Fruit fly (Drosophila melanogaster): ENCODE data around the gene DCTN1-p150.

The DCTN1-p150 gene

DNA sequence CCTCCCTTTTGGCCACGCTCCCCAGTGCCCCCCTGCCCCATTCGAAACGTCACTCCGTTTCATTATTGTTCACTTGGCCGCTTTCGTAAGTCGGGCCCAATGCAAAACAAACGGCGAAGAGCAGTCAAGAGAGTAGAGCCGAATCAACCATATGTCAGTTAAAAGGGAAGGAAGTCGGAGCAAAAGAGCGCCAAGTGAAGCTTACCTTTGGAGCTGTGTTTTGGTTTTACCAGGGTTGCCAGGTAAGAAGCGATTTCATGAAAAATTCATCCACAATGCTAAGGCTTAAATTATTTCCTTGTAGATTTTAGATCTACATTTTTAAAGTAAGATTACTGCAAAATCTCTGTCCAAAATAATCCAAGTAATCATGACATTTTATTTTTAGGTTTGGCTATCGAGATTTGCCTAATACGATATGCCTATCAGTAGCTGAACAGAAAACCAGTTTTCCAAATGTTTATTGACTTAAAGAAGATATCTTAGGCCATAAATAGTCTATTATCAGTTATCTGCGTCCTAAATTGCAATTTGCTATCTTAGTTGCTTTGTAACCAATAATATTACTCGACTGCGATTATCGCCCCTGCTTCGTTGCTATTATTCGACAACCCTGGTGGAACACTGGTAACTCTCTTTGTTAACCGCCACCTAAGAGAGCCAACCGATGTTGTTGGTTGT lies 9.4 kb downstream of the DCTN1-p150 start:
- TF ChIP-seq CG34367 (tag; optimal IDR thresholded peaks at IDR 0.05) (peak; percentile 89), CG32121 (GFP tag; IDR thresholded peaks at IDR 0.05) (peak; percentile 76), CG10348 (GFP tag; IDR thresholded peaks at IDR 0.05) (peak; percentile 48; the same call in 1 of the 2 replicates), fd96Ca (GFP tag; IDR thresholded peaks at IDR 0.05) (peak; percentile 76; the same call in 2 of the 3 replicates), Snoo (tag; optimal IDR thresholded peaks at IDR 0.05) (peak; percentile 94), CG8301 (tag; optimal IDR thresholded peaks at IDR 0.05) (peak; percentile 96), CG8159 (tag; optimal IDR thresholded peaks at IDR 0.05) (peak; percentile 96), CG15710 (tag; optimal IDR thresholded peaks at IDR 0.05) (peak; percentile 94), CG14655 (GFP tag; optimal IDR thresholded peaks at IDR 0.05) (peak; percentile 97), Pif1B (GFP tag; optimal IDR thresholded peaks at IDR 0.05) (peak; percentile 93), CG17806 (tag; optimal IDR thresholded peaks at IDR 0.05) (peak; percentile 87), CG12605 (GFP tag; IDR thresholded peaks at IDR 0.05) (no peak; the same call in 1 of the 2 replicates), Ets98B (GFP tag; IDR thresholded peaks at IDR 0.05) (peak; percentile 76), CG13204 (GFP tag; optimal IDR thresholded peaks at IDR 0.05) (peak; percentile 68), rn (GFP tag; IDR thresholded peaks at IDR 0.05) (0 out of 2 replicates have a peak, but pooled peaks have one; percentile 53), gl (tag; optimal IDR thresholded peaks at IDR 0.05) (peak; percentile 72), D1 (tag; optimal IDR thresholded peaks at IDR 0.05) (peak; percentile 73), CG9948 (tag; optimal IDR thresholded peaks at IDR 0.05) (peak; percentile 93), CG4496 (GFP tag; IDR thresholded peaks at IDR 0.05) (peak; percentile 74), EcR (GFP tag; optimal IDR thresholded peaks at IDR 0.05) (no peak), Pif1A (GFP tag; optimal IDR thresholded peaks at IDR 0.05) (peak; percentile 94)

DNA sequence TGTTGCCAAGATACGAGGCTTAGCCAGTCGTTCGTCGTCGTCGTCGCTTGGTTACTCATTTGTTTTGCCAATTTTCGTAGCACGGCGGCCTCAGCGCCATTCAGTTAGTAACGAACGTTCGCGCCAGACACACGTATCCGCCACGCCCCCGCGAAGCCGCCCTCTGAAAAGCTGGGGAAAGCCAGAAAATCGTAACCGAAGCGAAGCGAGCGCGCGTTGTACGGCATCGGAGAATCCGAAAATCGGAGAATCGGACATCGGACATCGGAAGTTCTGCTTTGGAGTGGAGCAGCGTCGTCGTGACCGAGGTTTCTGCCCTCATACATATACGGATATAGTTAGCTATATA lies 9.9 kb downstream of the DCTN1-p150 start, which contains the start of gene CG32137:
CG32137 (plus strand) TSS at position 100 of the 349 bp plus-strand sequence.
- TF ChIP-seq Pif1A (GFP tag; optimal IDR thresholded peaks at IDR 0.05) (no peak), EcR (GFP tag; optimal IDR thresholded peaks at IDR 0.05) (peak; percentile 44)

DNA sequence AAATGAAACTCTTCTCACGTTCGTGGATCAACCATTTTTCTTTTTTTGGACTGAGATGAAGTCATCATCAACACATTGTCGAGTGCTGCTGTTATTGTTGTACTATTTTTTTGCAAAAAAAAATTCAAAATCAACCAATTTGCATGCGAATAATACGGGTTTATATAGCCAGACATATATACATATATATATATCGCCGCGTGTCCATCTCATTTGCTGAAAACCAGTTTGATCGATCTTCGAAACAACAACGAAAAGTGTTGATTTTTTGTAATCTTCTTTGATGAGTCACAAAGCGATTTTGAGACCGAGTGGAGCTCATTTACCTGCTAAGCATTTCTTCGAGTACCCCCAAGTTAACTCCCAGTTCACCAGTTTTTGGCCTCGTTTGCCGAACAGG lies 16.8 kb downstream of the DCTN1-p150 start:
- no peak for TF ChIP-seq CG14655 (GFP tag; optimal IDR thresholded peaks at IDR 0.05)
- peak; percentile 13 for TF ChIP-seq EcR (GFP tag; optimal IDR thresholded peaks at IDR 0.05)

DNA sequence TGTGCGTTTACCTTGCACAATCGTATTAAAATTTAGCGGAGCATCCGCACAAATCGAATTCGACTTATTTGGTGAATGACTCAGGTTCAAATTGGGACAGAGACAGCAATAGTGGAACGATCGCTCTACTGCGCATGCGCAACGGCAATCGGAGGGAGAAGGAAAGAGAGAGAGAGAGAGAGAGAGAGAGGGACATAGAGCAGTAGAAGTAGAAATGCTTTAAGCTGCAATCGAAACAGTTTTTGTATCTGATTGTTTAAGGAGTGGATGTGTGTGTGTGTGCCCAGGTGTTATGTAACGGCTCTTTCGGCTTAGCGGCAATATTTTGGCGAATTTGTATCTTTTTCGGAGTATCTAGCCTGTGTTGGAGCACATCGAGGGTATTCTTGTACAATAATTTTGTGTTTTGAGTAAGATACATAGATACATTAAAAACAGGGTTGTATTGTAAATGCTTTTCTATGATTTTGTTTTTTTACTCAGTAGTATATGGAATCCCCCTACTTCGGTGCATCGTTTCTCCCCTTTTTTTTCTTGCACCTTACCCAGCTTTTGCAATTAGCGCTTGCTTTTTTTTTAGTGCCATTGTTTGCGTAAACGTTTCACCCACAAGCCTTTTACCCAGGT lies 20.4 kb downstream of the DCTN1-p150 start:
- TF ChIP-seq CG12605 (GFP tag; IDR thresholded peaks at IDR 0.05) (0 out of 2 replicates have a peak, but pooled peaks have one; percentile 38), CG34367 (tag; optimal IDR thresholded peaks at IDR 0.05) (no peak), CG32121 (GFP tag; IDR thresholded peaks at IDR 0.05) (peak; percentile 67; the same call in 1 of the 2 replicates), Ets98B (GFP tag; IDR thresholded peaks at IDR 0.05) (peak; percentile 72), D1 (tag; optimal IDR thresholded peaks at IDR 0.05) (no peak), CG8301 (tag; optimal IDR thresholded peaks at IDR 0.05) (peak; percentile 42), EcR (GFP tag; optimal IDR thresholded peaks at IDR 0.05) (no peak), CG14655 (GFP tag; optimal IDR thresholded peaks at IDR 0.05) (peak; percentile 33), Pif1A (GFP tag; optimal IDR thresholded peaks at IDR 0.05) (peak; percentile 6), CG4496 (GFP tag; IDR thresholded peaks at IDR 0.05) (peak; percentile 82)

DNA sequence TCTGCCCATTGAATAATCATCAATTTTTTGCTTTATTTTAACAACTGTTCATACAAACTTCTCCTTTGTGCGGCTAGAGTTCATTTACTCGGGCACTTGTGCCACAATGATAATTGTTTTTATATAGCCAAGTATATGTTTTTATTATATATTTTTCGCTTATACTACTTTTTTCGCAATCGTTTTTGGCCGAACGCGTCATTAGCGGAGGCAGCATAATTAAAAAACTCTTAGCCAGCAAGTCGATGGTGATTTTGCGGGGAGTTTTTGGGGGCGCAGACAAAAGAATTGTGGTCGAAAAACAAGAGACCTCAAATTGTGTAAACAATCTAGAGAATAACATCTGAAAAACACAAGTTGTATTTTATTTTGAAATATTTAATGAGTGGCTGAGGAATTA lies 22.4 kb downstream of the DCTN1-p150 start:
- TF ChIP-seq EcR (GFP tag; optimal IDR thresholded peaks at IDR 0.05) = no peak
- TF ChIP-seq fd96Ca (GFP tag; IDR thresholded peaks at IDR 0.05) = no peak
- no peak for TF ChIP-seq CG10348 (GFP tag; IDR thresholded peaks at IDR 0.05)
- TF ChIP-seq CG32121 (GFP tag; IDR thresholded peaks at IDR 0.05) = no peak
- TF ChIP-seq CG12605 (GFP tag; IDR thresholded peaks at IDR 0.05) = no peak
- TF ChIP-seq CG34367 (tag; optimal IDR thresholded peaks at IDR 0.05) = no peak
- no peak for TF ChIP-seq CG9948 (tag; optimal IDR thresholded peaks at IDR 0.05)
- TF ChIP-seq CG15710 (tag; optimal IDR thresholded peaks at IDR 0.05) = no peak
- TF ChIP-seq D1 (tag; optimal IDR thresholded peaks at IDR 0.05) = no peak
- TF ChIP-seq Ets98B (GFP tag; IDR thresholded peaks at IDR 0.05) = no peak
- TF ChIP-seq Pif1A (GFP tag; optimal IDR thresholded peaks at IDR 0.05) = no peak
- TF ChIP-seq CG17806 (tag; optimal IDR thresholded peaks at IDR 0.05) = no peak
- TF ChIP-seq CG4496 (GFP tag; IDR thresholded peaks at IDR 0.05) = no peak
- no peak for TF ChIP-seq Snoo (tag; optimal IDR thresholded peaks at IDR 0.05)
- no peak for TF ChIP-seq Pif1B (GFP tag; optimal IDR thresholded peaks at IDR 0.05)
- no peak for TF ChIP-seq rn (GFP tag; IDR thresholded peaks at IDR 0.05)
- TF ChIP-seq CG14655 (GFP tag; optimal IDR thresholded peaks at IDR 0.05) = no peak

DNA sequence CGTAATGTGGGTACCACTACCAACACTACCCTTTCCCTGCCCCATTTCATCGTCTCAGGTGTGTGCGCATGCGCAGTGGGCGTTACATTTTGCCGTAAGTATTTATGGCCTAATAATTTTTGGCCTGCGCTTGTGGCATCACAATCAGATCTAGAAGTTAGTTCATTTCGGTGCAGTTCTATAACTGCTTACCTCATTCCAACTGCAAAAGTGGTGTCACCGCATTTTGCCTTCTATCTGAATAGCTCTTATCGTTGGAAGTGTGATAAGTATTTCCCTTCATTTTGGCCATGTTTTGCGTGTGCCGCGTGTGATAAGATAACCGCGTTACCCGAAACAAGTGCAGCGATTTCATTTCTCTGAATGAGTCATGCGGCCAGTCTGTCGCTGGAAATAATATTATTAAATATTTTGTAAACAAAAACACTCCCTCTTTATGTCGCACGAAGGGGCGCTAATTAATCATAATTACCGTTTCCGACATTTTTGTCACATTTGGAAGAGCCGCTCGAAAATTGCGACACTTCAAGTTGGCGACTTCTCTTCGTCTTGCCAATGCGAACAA lies 23.4 kb downstream of the DCTN1-p150 start:
- TF ChIP-seq Ets98B (GFP tag; IDR thresholded peaks at IDR 0.05) (no peak), CG32121 (GFP tag; IDR thresholded peaks at IDR 0.05) (no peak), CG13204 (GFP tag; optimal IDR thresholded peaks at IDR 0.05) (no peak), Pif1B (GFP tag; optimal IDR thresholded peaks at IDR 0.05) (no peak), CG4496 (GFP tag; IDR thresholded peaks at IDR 0.05) (no peak), CG15710 (tag; optimal IDR thresholded peaks at IDR 0.05) (no peak), EcR (GFP tag; optimal IDR thresholded peaks at IDR 0.05) (no peak), CG17806 (tag; optimal IDR thresholded peaks at IDR 0.05) (no peak), CG10348 (GFP tag; IDR thresholded peaks at IDR 0.05) (no peak), CG14655 (GFP tag; optimal IDR thresholded peaks at IDR 0.05) (no peak), D1 (tag; optimal IDR thresholded peaks at IDR 0.05) (no peak), fd96Ca (GFP tag; IDR thresholded peaks at IDR 0.05) (no peak), CG12605 (GFP tag; IDR thresholded peaks at IDR 0.05) (no peak), rn (GFP tag; IDR thresholded peaks at IDR 0.05) (no peak), CG8159 (tag; optimal IDR thresholded peaks at IDR 0.05) (no peak), CG9948 (tag; optimal IDR thresholded peaks at IDR 0.05) (no peak)
